Fruit fly (Drosophila melanogaster) whole organism, prepupa: ENCODE measurements around the gene Ssdp.
A peak's percentile ranks its signal among the peaks of the same experiment; 100 is the strongest.

Source experiments
- Blimp-1 ChIP-seq: fragments of 200-800 bp; sonication (Bioruptor generic); optimal IDR thresholded peaks from 3 replicates; lab custom pipeline; 2017; ENCODE audit warnings: missing biosample characterization, missing genetic modification characterization, mild to moderate bottlenecking, moderate library complexity, missing genetic modification reagents
- CG10631 ChIP-seq: fragments of 200-800 bp; sonication (Bioruptor generic); optimal IDR thresholded peaks from 2 replicates; lab custom pipeline; 2016; ENCODE audit warnings: missing biosample characterization, missing genetic modification characterization
- CG10669 ChIP-seq: fragments of 200-800 bp; sonication (Bioruptor generic); optimal IDR thresholded peaks from 3 replicates; lab custom pipeline; 2018; ENCODE audit warnings: missing biosample characterization, mild to moderate bottlenecking, missing genetic modification characterization, moderate library complexity
- CG11294 ChIP-seq: fragments of 200-800 bp; sonication (Bioruptor generic); IDR thresholded peaks from 2 replicates; pipeline ENCODE4 v1.3.6; 2022; ENCODE audit warnings: missing biosample characterization, missing genetic modification characterization
- CG15336 ChIP-seq: fragments of 200-800 bp; sonication (Bioruptor generic); IDR thresholded peaks from 2 replicates; pipeline ENCODE4 v1.3.6; 2022; ENCODE audit warnings: missing biosample characterization, missing genetic modification characterization
- CG1621 ChIP-seq: fragments of 200-800 bp; sonication (Bioruptor generic); optimal IDR thresholded peaks from 3 replicates; lab custom pipeline; 2018; ENCODE audit warnings: missing biosample characterization, mild to moderate bottlenecking, missing genetic modification characterization
- CG3032 ChIP-seq: fragments of 200-800 bp; optimal IDR thresholded peaks from 2 replicates; lab custom pipeline; 2019; ENCODE audit warnings: missing biosample characterization, mild to moderate bottlenecking, missing genetic modification characterization, moderate library complexity
- CG34406 ChIP-seq: fragments of 200-800 bp; sonication (Bioruptor generic); optimal IDR thresholded peaks from 3 replicates; lab custom pipeline; 2016; ENCODE audit warnings: missing biosample characterization, missing genetic modification characterization
- CG4318 ChIP-seq: fragments of 200-800 bp; sonication (Bioruptor generic); optimal IDR thresholded peaks from 3 replicates; lab custom pipeline; 2017; ENCODE audit warnings: missing biosample characterization, mild to moderate bottlenecking, missing genetic modification characterization
- CG6276 ChIP-seq: fragments of 200-800 bp; sonication (Bioruptor generic); optimal IDR thresholded peaks from 2 replicates; lab custom pipeline; 2017; ENCODE audit warnings: missing biosample characterization, mild to moderate bottlenecking, missing genetic modification characterization
- CG6792 ChIP-seq: fragments of 200-800 bp; sonication (Bioruptor generic); optimal IDR thresholded peaks from 3 replicates; lab custom pipeline; 2016; ENCODE audit warnings: missing biosample characterization, missing genetic modification characterization
- CG6808 ChIP-seq: fragments of 200-800 bp; sonication (Bioruptor generic); optimal IDR thresholded peaks from 3 replicates; lab custom pipeline; 2017; ENCODE audit warnings: missing biosample characterization, missing genetic modification characterization, mild to moderate bottlenecking, moderate library complexity, missing genetic modification reagents
- CG6854 ChIP-seq: fragments of 200-800 bp; sonication (Bioruptor generic); optimal IDR thresholded peaks from 2 replicates; lab custom pipeline; 2017; ENCODE audit warnings: missing biosample characterization, mild to moderate bottlenecking, missing genetic modification characterization
- CG7368 ChIP-seq: fragments of 200-800 bp; sonication (Bioruptor generic); optimal IDR thresholded peaks from 3 replicates; lab custom pipeline; 2016; ENCODE audit warnings: missing biosample characterization, missing genetic modification characterization
- CG8119 ChIP-seq: fragments of 200-800 bp; sonication (Bioruptor generic); IDR thresholded peaks from 3 replicates; pipeline ENCODE4 v1.3.6; 2022; ENCODE audit warnings: missing biosample characterization, missing genetic modification characterization
- CG9139 ChIP-seq: fragments of 200-800 bp; sonication (Bioruptor generic); optimal IDR thresholded peaks from 3 replicates; lab custom pipeline; 2017; ENCODE audit warnings: missing biosample characterization, mild to moderate bottlenecking, missing genetic modification characterization
- Eip75B ChIP-seq: fragments of 200-800 bp; sonication (Bioruptor generic); optimal IDR thresholded peaks from 3 replicates; lab custom pipeline; 2016; ENCODE audit warnings: missing biosample characterization, missing genetic modification characterization
- Ets21C ChIP-seq: fragments of 200-800 bp; sonication (Bioruptor generic); optimal IDR thresholded peaks from 3 replicates; lab custom pipeline; 2016; ENCODE audit warnings: missing biosample characterization, missing genetic modification characterization
- Ets96B ChIP-seq: fragments of 200-800 bp; optimal IDR thresholded peaks from 2 replicates; lab custom pipeline; 2019; ENCODE audit warnings: missing biosample characterization, mild to moderate bottlenecking, missing genetic modification characterization, moderate library complexity
- Gug ChIP-seq: fragments of 200-800 bp; sonication (Bioruptor generic); IDR thresholded peaks from 2 replicates; pipeline ENCODE4 v1.3.6; 2022; ENCODE audit warnings: missing biosample characterization, missing genetic modification characterization
- Hr38 ChIP-seq: sonication (Bioruptor generic); optimal IDR thresholded peaks from 2 replicates; lab custom pipeline; 2016; ENCODE audit warnings: missing biosample characterization, missing genetic modification characterization
- Hr4 ChIP-seq: fragments of 200-800 bp; sonication (Bioruptor generic); optimal IDR thresholded peaks from 3 replicates; lab custom pipeline; 2016; ENCODE audit warnings: missing biosample characterization, missing genetic modification characterization
- Met ChIP-seq: fragments of 200-800 bp; sonication (Bioruptor generic); optimal IDR thresholded peaks from 3 replicates; lab custom pipeline; 2016; ENCODE audit warnings: missing biosample characterization, missing genetic modification characterization
- OdsH ChIP-seq: fragments of 200-800 bp; sonication (Bioruptor generic); optimal IDR thresholded peaks from 3 replicates; lab custom pipeline; 2016; ENCODE audit warnings: missing biosample characterization, missing genetic modification characterization
- Smox ChIP-seq: fragments of 200-800 bp; sonication (Bioruptor generic); optimal IDR thresholded peaks from 3 replicates; lab custom pipeline; 2016; ENCODE audit warnings: missing biosample characterization, missing genetic modification characterization
- Sox102F ChIP-seq: fragments of 200-800 bp; sonication (Bioruptor generic); optimal IDR thresholded peaks from 2 replicates; lab custom pipeline; 2016; ENCODE audit warnings: missing biosample characterization, mild to moderate bottlenecking, missing genetic modification characterization
- Sox14 ChIP-seq: fragments of 200-800 bp; sonication (Bioruptor generic); optimal IDR thresholded peaks from 3 replicates; lab custom pipeline; 2016; ENCODE audit warnings: missing biosample characterization, missing genetic modification characterization
- achi ChIP-seq: fragments of 200-800 bp; sonication (Bioruptor generic); optimal IDR thresholded peaks from 3 replicates; lab custom pipeline; 2016; ENCODE audit warnings: missing biosample characterization, missing genetic modification characterization
- acj6 ChIP-seq: fragments of 200-800 bp; sonication (Bioruptor generic); optimal IDR thresholded peaks from 3 replicates; lab custom pipeline; 2016; ENCODE audit warnings: missing biosample characterization, missing genetic modification characterization
- dac ChIP-seq: fragments of 200-800 bp; sonication (Bioruptor generic); optimal IDR thresholded peaks from 2 replicates; lab custom pipeline; 2017; ENCODE audit warnings: missing biosample characterization, mild to moderate bottlenecking, missing genetic modification characterization
- dsx ChIP-seq: fragments of 200-800 bp; optimal IDR thresholded peaks from 3 replicates; lab custom pipeline; 2019; ENCODE audit warnings: missing biosample characterization, mild to moderate bottlenecking, missing genetic modification characterization, moderate library complexity; ENCODE audit not compliant: poor library complexity, severe bottlenecking
- esn ChIP-seq: fragments of 200-800 bp; sonication (Bioruptor generic); optimal IDR thresholded peaks from 2 replicates; lab custom pipeline; 2016; ENCODE audit warnings: missing biosample characterization, mild to moderate bottlenecking, missing genetic modification characterization, moderate library complexity
- fd59A ChIP-seq: fragments of 200-800 bp; sonication (Bioruptor generic); optimal IDR thresholded peaks from 2 replicates; lab custom pipeline; 2017; ENCODE audit warnings: missing biosample characterization, mild to moderate bottlenecking, missing genetic modification characterization, missing genetic modification reagents
- fd85E ChIP-seq: fragments of 200-800 bp; sonication (Bioruptor generic); optimal IDR thresholded peaks from 3 replicates; lab custom pipeline; 2016; ENCODE audit warnings: missing biosample characterization, missing genetic modification characterization
- fkh ChIP-seq: fragments of 200-800 bp; sonication (Bioruptor generic); optimal IDR thresholded peaks from 3 replicates; lab custom pipeline; 2017; ENCODE audit warnings: missing biosample characterization, mild to moderate bottlenecking, missing genetic modification characterization, moderate library complexity
- lz ChIP-seq: fragments of 200-800 bp; sonication (Bioruptor generic); optimal IDR thresholded peaks from 3 replicates; lab custom pipeline; 2016; ENCODE audit warnings: missing biosample characterization, missing genetic modification characterization
- net ChIP-seq: fragments of 200-800 bp; sonication (Bioruptor generic); optimal IDR thresholded peaks from 3 replicates; lab custom pipeline; 2016; ENCODE audit warnings: missing biosample characterization, missing genetic modification characterization
- pdm3 ChIP-seq: fragments of 200-800 bp; sonication (Bioruptor generic); optimal IDR thresholded peaks from 3 replicates; lab custom pipeline; 2016; ENCODE audit warnings: missing biosample characterization, missing genetic modification characterization
- salr ChIP-seq, 2 experiments: fragments of 200-800 bp; sonication (Bioruptor generic); optimal IDR thresholded peaks; 3 replicates each; lab custom pipeline; 2016 to 2018; ENCODE audit warnings: missing biosample characterization in 2 of 2, missing genetic modification characterization in 2 of 2, mild to moderate bottlenecking in 1 of 2
- topi ChIP-seq: fragments of 200-800 bp; sonication (Bioruptor generic); optimal IDR thresholded peaks from 3 replicates; lab custom pipeline; 2016; ENCODE audit warnings: missing biosample characterization, missing genetic modification characterization
- vri ChIP-seq: fragments of 200-800 bp; sonication (Bioruptor generic); optimal IDR thresholded peaks from 3 replicates; lab custom pipeline; 2016; ENCODE audit warnings: missing biosample characterization, mild to moderate bottlenecking, missing genetic modification characterization

Ssdp gene

dm6 chr3R:18215300-18215699 lies 15.9 kb upstream of the Ssdp start (continued):
- TF ChIP-seq Smox (GFP tag; lab: Kevin White, UChicago), result peak; percentile 47
- TF ChIP-seq CG11294 (GFP tag; lab: Robert Waterston, UW), result no peak
- peak; percentile 55 for TF ChIP-seq Hr4
- TF ChIP-seq dsx, result no peak
- no peak for TF ChIP-seq fd59A
- TF ChIP-seq CG6854, result no peak
- TF ChIP-seq OdsH (GFP tag; lab: Kevin White, UChicago), result peak; percentile 57
- peak; percentile 28 for TF ChIP-seq achi (GFP tag; lab: Kevin White, UChicago)
- no peak for TF ChIP-seq Ets96B (tag; lab: Kevin White, UChicago)
- TF ChIP-seq CG34406 (GFP tag; lab: Kevin White, UChicago), result no peak
- TF ChIP-seq net, result peak; percentile 8
- no peak for TF ChIP-seq CG1621 (tag; lab: Kevin White, UChicago)
- no peak for TF ChIP-seq fd85E
- no peak for TF ChIP-seq Gug (GFP tag; lab: Robert Waterston, UW)
- TF ChIP-seq Sox14 (GFP tag; lab: Kevin White, UChicago), result peak; percentile 32
- TF ChIP-seq CG9139 (GFP tag; lab: Kevin White, UChicago), result no peak
- TF ChIP-seq topi (GFP tag; lab: Kevin White, UChicago), result peak; percentile 43
- no peak for TF ChIP-seq CG4318 (GFP tag; lab: Kevin White, UChicago)
- no peak for TF ChIP-seq dac
- no peak for TF ChIP-seq CG3032
- no peak for TF ChIP-seq CG6808 (GFP tag; lab: Kevin White, UChicago)
- TF ChIP-seq pdm3 (GFP tag; lab: Kevin White, UChicago), result peak; percentile 63
- no peak for TF ChIP-seq Blimp-1 (GFP tag; lab: Kevin White, UChicago)
- peak; percentile 61 for TF ChIP-seq esn (GFP tag; lab: Kevin White, UChicago)
- TF ChIP-seq CG6276 (GFP tag; lab: Kevin White, UChicago), result no peak
- TF ChIP-seq CG8119, result 0 out of 3 replicates have a peak, but pooled peaks have one; percentile 17
- TF ChIP-seq Met (GFP tag; lab: Kevin White, UChicago), result peak; percentile 58
- TF ChIP-seq CG15336 (GFP tag; lab: Robert Waterston, UW), result no peak
- TF ChIP-seq CG6792 (GFP tag; lab: Kevin White, UChicago), result no peak
- peak; percentile 44 for TF ChIP-seq acj6
- TF ChIP-seq vri, result no peak
- no peak for TF ChIP-seq CG10669 (GFP tag; lab: Kevin White, UChicago)
- no peak for TF ChIP-seq Hr38 (GFP tag; lab: Kevin White, UChicago)
- TF ChIP-seq lz (GFP tag; lab: Kevin White, UChicago), result peak; percentile 63

DNA sequence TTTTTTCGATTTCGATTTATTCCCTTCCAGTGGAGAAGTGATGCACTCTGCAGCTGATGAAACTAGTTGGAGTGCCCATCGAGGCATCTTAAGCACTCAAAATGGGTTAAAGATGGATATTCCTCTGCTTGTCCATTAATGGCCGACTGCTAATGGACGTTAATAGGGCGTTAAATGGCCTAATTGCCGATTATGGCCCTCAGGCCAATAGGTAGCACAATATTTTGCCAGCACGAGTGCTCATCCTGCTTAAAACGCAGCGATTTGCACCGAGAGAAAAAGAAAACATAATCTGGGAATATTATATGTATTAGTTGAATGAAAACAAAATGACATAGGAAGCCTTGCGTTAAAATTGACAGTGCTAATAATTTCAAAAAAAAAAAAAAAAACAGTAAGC lies 9.1 kb upstream of the Ssdp start, which contains the start of gene CG44158:
Gene CG44158, plus strand, starts transcription at position 301 of the 400 bp plus-strand sequence.
- TF ChIP-seq CG10631 (no peak), salr (GFP tag; optimal IDR thresholded peaks at IDR 0.05; lab: Kevin White, UChicago) (no peak), Eip75B (GFP tag; lab: Kevin White, UChicago) (no peak), fd59A (no peak), CG7368 (no peak), CG15336 (GFP tag; lab: Robert Waterston, UW) (no peak), achi (GFP tag; lab: Kevin White, UChicago) (no peak), Gug (GFP tag; lab: Robert Waterston, UW) (no peak), CG3032 (no peak), fd85E (no peak), CG1621 (tag; lab: Kevin White, UChicago) (no peak), Sox102F (no peak), Ets21C (GFP tag; lab: Kevin White, UChicago) (no peak), fkh (no peak)
- TF ChIP-seq, all 60 proteins: peak for 0
